Fruit fly (Drosophila melanogaster) whole organism: Measurements from ENCODE around the gene CG32815.

Source experiments
- CG8478 ChIP-seq: fragments of >200 bp; optimal IDR thresholded peaks from 2 replicates; lab custom pipeline; 2018; ENCODE audit warnings: inconsistent platforms
- Dll ChIP-seq: fragments of >200 bp; optimal IDR thresholded peaks from 2 replicates; lab custom pipeline; 2017
- EcR ChIP-seq, 2 experiments: fragments of >200 bp; optimal IDR thresholded peaks; 2 replicates each; lab custom pipeline; 2017; ENCODE audit warnings: missing biosample characterization in 2 of 2, missing genetic modification characterization in 2 of 2, missing genetic modification reagents in 2 of 2
- pan ChIP-seq: fragments of >200 bp; optimal IDR thresholded peaks from 2 replicates; lab custom pipeline; 2017
- psq ChIP-seq: fragments of >200 bp; optimal IDR thresholded peaks from 2 replicates; lab custom pipeline; 2017
- usp ChIP-seq: fragments of >200 bp; optimal IDR thresholded peaks from 2 replicates; lab custom pipeline; 2017; ENCODE audit warnings: missing biosample characterization, missing genetic modification characterization, mixed read lengths

Gene CG32815

DNA sequence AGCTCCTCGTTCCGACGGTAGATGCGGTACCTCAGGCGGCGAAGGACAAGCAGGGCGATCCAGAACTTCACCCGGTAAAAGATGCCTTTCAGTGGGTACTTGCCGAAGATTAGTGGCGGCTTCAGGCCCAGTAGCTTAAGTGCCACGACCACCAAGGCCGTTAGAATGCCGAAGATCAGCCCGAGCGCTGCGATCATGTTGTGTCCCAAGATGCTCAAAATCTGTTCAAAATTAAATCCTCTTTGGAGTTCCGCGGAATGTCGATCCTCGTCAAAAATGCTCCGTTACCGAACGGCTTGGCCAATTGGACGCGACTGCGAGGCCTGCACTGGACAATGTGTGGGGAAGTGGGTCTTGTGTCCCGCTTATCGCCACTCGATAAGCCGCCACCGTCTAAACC is at the start of gene CG32815, which contains the start of gene CG3706:
TSS of gene CG32815 (plus strand) at position 301 of the 400 bp plus-strand sequence.
TSS of gene CG3706 (minus strand) at position 310 of the 400 bp plus-strand sequence.
- no peak for TF ChIP-seq usp (GFP tag; lab: Kevin White, UChicago)
- TF ChIP-seq psq (lab: Kevin White, UChicago): no peak
- TF ChIP-seq CG8478: no peak
- TF ChIP-seq EcR (GFP tag; optimal IDR thresholded peaks at IDR 0.05; lab: Kevin White, UChicago): no peak
- TF ChIP-seq pan: no peak
- no peak for TF ChIP-seq Dll

dm6 chrX:894182-894581 is 38.1 kb upstream of the CG32815 start, which contains the start of gene CG11663:
Gene CG11663, plus strand, starts transcription at chrX:894482.
- no peak for TF ChIP-seq pan
- no peak for TF ChIP-seq EcR (GFP tag; optimal IDR thresholded peaks at IDR 0.05; lab: Kevin White, UChicago)
- TF ChIP-seq psq (lab: Kevin White, UChicago): no peak
- TF ChIP-seq usp (GFP tag; lab: Kevin White, UChicago): no peak
- no peak for TF ChIP-seq CG8478
- no peak for TF ChIP-seq Dll

dm6 chrX:898367-898766 is 33.9 kb upstream of the CG32815 start:
- TF ChIP-seq Dll (no peak), usp (GFP tag; lab: Kevin White, UChicago) (no peak), pan (no peak), EcR (GFP tag; optimal IDR thresholded peaks at IDR 0.05; lab: Kevin White, UChicago) (peak in 1 of 2 experiments; percentile 14)

DNA sequence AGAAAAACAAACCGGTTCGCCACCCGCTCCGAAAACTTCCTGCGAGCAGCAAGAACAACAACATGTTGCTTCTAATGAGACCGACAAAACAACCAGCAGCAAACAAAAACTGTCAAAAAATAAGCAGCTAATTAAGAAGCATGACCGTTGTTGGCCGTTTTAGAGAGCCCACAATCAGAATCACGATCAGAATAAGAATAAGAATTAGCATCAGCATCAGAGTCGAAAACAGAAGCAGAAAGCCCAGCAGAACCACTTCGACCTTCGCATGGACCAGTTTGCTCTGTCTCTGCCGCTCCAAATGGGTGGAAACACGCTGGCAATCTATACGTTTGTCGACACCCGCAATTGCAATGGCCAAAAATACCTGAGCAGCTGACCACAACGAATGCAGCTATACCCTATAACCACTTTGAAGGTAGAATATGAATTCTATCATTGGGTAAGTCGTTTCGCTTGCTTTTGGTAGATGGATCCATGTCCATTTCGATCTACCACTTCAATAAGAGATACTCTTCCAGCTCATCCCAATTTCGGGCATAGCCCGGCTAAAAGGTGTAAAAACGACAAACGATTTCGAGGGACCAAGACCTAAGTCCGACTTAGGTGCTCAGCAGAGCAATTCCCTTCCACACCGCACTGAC is 32.7 kb upstream of the CG32815 start:
- TF ChIP-seq pan: no peak
- no peak for TF ChIP-seq CG8478
- TF ChIP-seq psq (lab: Kevin White, UChicago): no peak
- TF ChIP-seq usp (GFP tag; lab: Kevin White, UChicago): no peak
- TF ChIP-seq EcR (GFP tag; optimal IDR thresholded peaks at IDR 0.05; lab: Kevin White, UChicago): no peak
- TF ChIP-seq Dll: no peak

DNA sequence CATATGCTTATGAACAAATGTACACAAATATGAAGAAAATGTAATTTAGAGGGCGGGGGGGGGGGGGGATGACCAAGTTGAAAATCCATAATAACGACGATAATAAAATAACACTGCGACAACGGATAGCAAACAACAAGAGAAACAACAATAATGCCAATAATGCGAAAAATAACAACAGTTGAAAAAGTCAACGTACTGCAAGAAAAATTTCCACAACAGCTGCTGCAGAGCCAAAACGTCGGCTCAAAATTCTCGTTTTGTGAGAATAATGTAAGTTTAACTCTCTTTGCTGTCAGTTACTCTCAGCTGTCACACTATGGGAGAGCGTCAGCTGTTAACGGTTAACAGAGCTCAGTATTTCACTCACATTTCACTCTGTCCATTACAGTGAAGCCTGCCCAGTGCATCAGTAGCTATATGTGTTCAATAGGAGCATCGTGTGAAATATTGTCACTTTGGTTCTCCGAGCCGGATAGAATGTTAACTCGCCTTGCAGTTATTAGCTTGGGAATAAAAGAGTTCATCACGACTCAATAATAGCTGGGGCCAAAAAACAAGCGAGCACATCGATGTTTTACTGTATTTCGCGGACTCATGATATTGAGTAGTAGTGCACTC is 31.4 kb upstream of the CG32815 start:
- TF ChIP-seq usp (GFP tag; lab: Kevin White, UChicago) (no peak), CG8478 (no peak), EcR (GFP tag; optimal IDR thresholded peaks at IDR 0.05; lab: Kevin White, UChicago) (no peak), Dll (no peak), pan (no peak), psq (lab: Kevin White, UChicago) (no peak)

DNA sequence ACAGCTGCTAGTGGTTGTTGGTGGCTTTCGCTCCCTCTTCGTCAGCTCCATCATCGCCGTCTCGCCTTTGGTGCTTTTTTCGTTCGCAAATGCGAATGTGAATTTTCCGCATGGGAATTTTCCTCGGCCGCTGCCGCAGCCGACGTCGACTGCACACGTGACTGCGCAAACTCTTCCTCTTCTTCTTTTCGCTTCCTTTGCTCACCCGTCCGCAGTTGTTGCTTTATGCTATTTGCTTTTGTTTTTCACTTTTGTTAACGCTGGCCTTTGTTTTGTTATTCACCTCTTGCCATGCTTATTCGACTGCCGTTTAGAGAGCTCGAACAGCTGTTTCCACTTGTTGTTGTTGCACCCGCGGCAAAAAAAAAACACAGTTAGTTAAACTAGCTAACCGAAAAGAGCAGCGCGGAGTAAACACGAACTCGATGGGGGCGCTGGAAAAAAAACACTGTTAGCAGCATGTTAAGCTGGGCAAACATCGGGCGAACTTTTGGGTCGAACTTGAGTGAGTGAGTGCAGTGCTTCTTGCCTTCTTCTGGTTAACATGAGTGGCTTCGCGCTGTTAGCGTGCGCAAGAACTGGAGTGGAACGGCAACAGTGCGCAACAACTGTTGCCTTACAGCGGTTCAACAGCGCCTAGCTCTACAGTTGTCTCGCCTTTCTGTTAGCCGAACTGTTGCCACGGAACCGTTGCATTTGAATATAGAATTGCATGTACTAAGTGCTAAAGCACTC is 23.3 kb upstream of the CG32815 start:
- TF ChIP-seq psq (lab: Kevin White, UChicago) (no peak), CG8478 (no peak), usp (GFP tag; lab: Kevin White, UChicago) (no peak), Dll (no peak), pan (no peak), EcR (GFP tag; optimal IDR thresholded peaks at IDR 0.05; lab: Kevin White, UChicago) (no peak)

dm6 chrX:921359-921758 is 10.9 kb upstream of the CG32815 start:
- TF ChIP-seq EcR (GFP tag; optimal IDR thresholded peaks at IDR 0.05; lab: Kevin White, UChicago): no peak
- no peak for TF ChIP-seq CG8478
- TF ChIP-seq usp (GFP tag; lab: Kevin White, UChicago): no peak
- TF ChIP-seq pan: no peak
- no peak for TF ChIP-seq Dll
- TF ChIP-seq psq (lab: Kevin White, UChicago): no peak

dm6 chrX:927209-927862 is 4.9 kb upstream of the CG32815 start, which contains the start of gene Lztr1:
Gene Lztr1, minus strand, starts transcription at chrX:927582.
- no peak for TF ChIP-seq Dll
- no peak for TF ChIP-seq usp (GFP tag; lab: Kevin White, UChicago)
- no peak for TF ChIP-seq EcR (GFP tag; optimal IDR thresholded peaks at IDR 0.05; lab: Kevin White, UChicago)
- TF ChIP-seq pan: no peak
- TF ChIP-seq psq (lab: Kevin White, UChicago): no peak
- TF ChIP-seq CG8478: no peak

DNA sequence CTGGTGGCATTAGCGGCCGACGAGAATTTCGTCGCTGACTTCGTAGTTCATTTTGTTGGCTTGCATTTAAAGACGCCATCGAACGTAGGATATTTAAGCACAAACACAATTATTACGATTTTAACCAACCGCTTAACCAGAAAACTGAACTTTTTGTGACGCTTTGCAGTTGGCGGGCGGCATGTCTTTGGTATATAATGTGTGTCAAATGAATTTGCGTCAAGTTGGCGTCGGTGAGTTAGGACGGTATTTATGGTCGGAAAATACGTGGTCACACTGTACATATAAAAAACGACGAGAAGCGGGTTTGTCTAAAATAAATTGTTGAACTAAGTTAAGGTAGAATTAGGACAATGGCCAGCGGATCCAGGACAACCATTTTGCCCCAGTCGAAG is 4.4 kb upstream of the CG32815 start, which contains the start of the genes CG43867 and MED22:
TSS of gene CG43867 (minus strand) at position 113 of the 395 bp plus-strand sequence.
TSS of gene MED22 (plus strand) at position 277 of the 395 bp plus-strand sequence.
- TF ChIP-seq usp (GFP tag; lab: Kevin White, UChicago) (no peak), EcR (GFP tag; optimal IDR thresholded peaks at IDR 0.05; lab: Kevin White, UChicago) (no peak)

DNA sequence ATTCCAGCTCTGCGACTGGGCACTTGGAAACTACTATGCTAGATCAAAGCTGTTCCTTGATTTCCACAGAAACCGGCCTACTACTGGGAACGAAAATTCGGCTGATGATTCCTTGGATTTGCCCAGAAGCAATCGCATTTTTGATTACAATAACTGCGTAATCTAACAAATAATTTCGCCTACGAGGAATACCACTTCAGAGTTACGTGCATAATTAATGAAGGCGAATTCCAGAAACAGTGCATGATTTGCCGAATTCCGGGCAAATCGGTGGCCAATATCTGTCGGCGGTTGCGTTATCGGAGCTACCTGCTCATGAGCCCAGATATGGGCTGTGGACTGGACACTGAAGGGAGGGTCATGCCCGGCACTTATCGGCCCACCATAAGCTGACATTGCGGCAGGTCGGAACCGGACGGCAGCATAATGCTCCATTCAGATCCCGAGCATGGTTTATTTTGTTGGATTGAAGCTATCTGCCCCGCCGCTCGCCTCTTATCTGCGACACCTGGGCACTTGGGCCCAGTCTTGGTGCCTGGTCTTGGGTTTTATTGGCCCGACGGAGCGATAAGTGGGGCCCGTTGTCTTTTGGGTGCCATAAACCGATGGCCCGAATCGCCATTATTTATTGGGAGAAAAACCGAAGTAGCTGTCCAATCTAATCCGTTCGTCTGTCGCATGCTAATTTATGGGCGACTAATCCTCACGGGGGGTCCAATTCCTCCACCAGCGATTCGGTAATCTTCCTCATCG is 2.0 kb upstream of the CG32815 start, which contains the start of gene CG3708:
TSS of gene CG3708 (minus strand) at position 51 of the 753 bp plus-strand sequence.
- TF ChIP-seq usp (GFP tag; lab: Kevin White, UChicago) (no peak), CG8478 (no peak), Dll (no peak), psq (lab: Kevin White, UChicago) (no peak), pan (no peak), EcR (GFP tag; optimal IDR thresholded peaks at IDR 0.05; lab: Kevin White, UChicago) (no peak)

DNA sequence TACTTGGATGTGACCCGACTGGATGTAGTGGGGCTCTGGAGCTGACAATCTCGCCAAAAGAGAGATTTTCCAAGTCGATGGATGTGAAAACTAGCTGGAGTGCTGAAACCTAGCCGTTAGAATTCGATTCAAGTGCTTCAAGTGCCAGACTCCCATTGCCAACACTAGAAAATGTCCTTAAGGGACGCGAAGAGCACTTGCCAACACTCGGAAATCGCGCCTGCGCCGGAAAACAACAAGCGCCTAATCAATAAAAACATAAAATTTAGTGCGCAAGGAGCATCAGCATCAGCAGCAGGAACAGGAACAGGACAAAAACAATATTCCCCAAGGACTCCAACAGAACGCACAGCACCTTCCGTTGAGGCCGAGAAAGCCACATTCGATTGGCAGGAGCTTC is 593 bp downstream of the CG32815 start:
- TF ChIP-seq Dll (no peak), CG8478 (no peak), psq (lab: Kevin White, UChicago) (no peak)
